Fruit fly (Drosophila melanogaster) whole organism, prepupa: ENCODE results near the gene nub.

Experiments
- CG10669 ChIP-seq: fragments of 200-800 bp; sonication (Bioruptor generic); optimal IDR thresholded peaks from 3 replicates; lab custom pipeline; 2018; ENCODE audit warnings: missing biosample characterization, mild to moderate bottlenecking, missing genetic modification characterization, moderate library complexity
- CG11762 ChIP-seq: fragments of 200-800 bp; sonication (Bioruptor generic); optimal IDR thresholded peaks from 3 replicates; lab custom pipeline; 2016; ENCODE audit warnings: missing biosample characterization, missing genetic modification characterization; ENCODE audit not compliant: insufficient read depth
- CG15336 ChIP-seq: fragments of 200-800 bp; sonication (Bioruptor generic); IDR thresholded peaks from 2 replicates; pipeline ENCODE4 v1.3.6; 2022; ENCODE audit warnings: missing biosample characterization, missing genetic modification characterization
- CG1621 ChIP-seq: fragments of 200-800 bp; sonication (Bioruptor generic); optimal IDR thresholded peaks from 3 replicates; lab custom pipeline; 2018; ENCODE audit warnings: missing biosample characterization, mild to moderate bottlenecking, missing genetic modification characterization
- CG16779 ChIP-seq: fragments of 200-800 bp; sonication (Bioruptor generic); optimal IDR thresholded peaks from 3 replicates; lab custom pipeline; 2017; ENCODE audit warnings: missing biosample characterization, mild to moderate bottlenecking, missing genetic modification characterization
- CG3032 ChIP-seq: fragments of 200-800 bp; optimal IDR thresholded peaks from 2 replicates; lab custom pipeline; 2019; ENCODE audit warnings: missing biosample characterization, mild to moderate bottlenecking, missing genetic modification characterization, moderate library complexity
- CG31627 ChIP-seq: fragments of 200-800 bp; sonication (Bioruptor generic); optimal IDR thresholded peaks from 3 replicates; lab custom pipeline; 2016; ENCODE audit warnings: missing biosample characterization, missing genetic modification characterization
- CG34406 ChIP-seq: fragments of 200-800 bp; sonication (Bioruptor generic); optimal IDR thresholded peaks from 3 replicates; lab custom pipeline; 2016; ENCODE audit warnings: missing biosample characterization, missing genetic modification characterization
- CG6163 ChIP-seq: fragments of 200-800 bp; sonication (Bioruptor generic); IDR thresholded peaks from 3 replicates; pipeline ENCODE4 v1.3.6; 2022; ENCODE audit warnings: missing biosample characterization, missing genetic modification characterization
- CG6276 ChIP-seq: fragments of 200-800 bp; sonication (Bioruptor generic); optimal IDR thresholded peaks from 2 replicates; lab custom pipeline; 2017; ENCODE audit warnings: missing biosample characterization, mild to moderate bottlenecking, missing genetic modification characterization
- CG6854 ChIP-seq: fragments of 200-800 bp; sonication (Bioruptor generic); optimal IDR thresholded peaks from 2 replicates; lab custom pipeline; 2017; ENCODE audit warnings: missing biosample characterization, mild to moderate bottlenecking, missing genetic modification characterization
- CG7368 ChIP-seq: fragments of 200-800 bp; sonication (Bioruptor generic); optimal IDR thresholded peaks from 3 replicates; lab custom pipeline; 2016; ENCODE audit warnings: missing biosample characterization, missing genetic modification characterization
- CG8319 ChIP-seq: fragments of 200-800 bp; sonication (Bioruptor generic); optimal IDR thresholded peaks from 3 replicates; lab custom pipeline; 2016; ENCODE audit warnings: missing biosample characterization, missing genetic modification characterization
- CG9139 ChIP-seq: fragments of 200-800 bp; sonication (Bioruptor generic); optimal IDR thresholded peaks from 3 replicates; lab custom pipeline; 2017; ENCODE audit warnings: missing biosample characterization, mild to moderate bottlenecking, missing genetic modification characterization
- Eip78C ChIP-seq: fragments of 200-800 bp; sonication (Bioruptor generic); peaks from one replicate; lab custom pipeline; 2016; ENCODE audit warnings: missing biosample characterization, missing genetic modification characterization
- Ets21C ChIP-seq: fragments of 200-800 bp; sonication (Bioruptor generic); optimal IDR thresholded peaks from 3 replicates; lab custom pipeline; 2016; ENCODE audit warnings: missing biosample characterization, missing genetic modification characterization
- Ets96B ChIP-seq: fragments of 200-800 bp; optimal IDR thresholded peaks from 2 replicates; lab custom pipeline; 2019; ENCODE audit warnings: missing biosample characterization, mild to moderate bottlenecking, missing genetic modification characterization, moderate library complexity
- Hr38 ChIP-seq: sonication (Bioruptor generic); optimal IDR thresholded peaks from 2 replicates; lab custom pipeline; 2016; ENCODE audit warnings: missing biosample characterization, missing genetic modification characterization
- Hr39 ChIP-seq: fragments of 200-800 bp; sonication (Bioruptor generic); optimal IDR thresholded peaks from 2 replicates; lab custom pipeline; 2016; ENCODE audit warnings: missing biosample characterization, missing genetic modification characterization
- Lpt ChIP-seq: fragments of 200-800 bp; sonication (Bioruptor generic); optimal IDR thresholded peaks from 3 replicates; lab custom pipeline; 2016; ENCODE audit warnings: missing biosample characterization, missing genetic modification characterization
- Met ChIP-seq: fragments of 200-800 bp; sonication (Bioruptor generic); optimal IDR thresholded peaks from 3 replicates; lab custom pipeline; 2016; ENCODE audit warnings: missing biosample characterization, missing genetic modification characterization
- Smox ChIP-seq: fragments of 200-800 bp; sonication (Bioruptor generic); optimal IDR thresholded peaks from 3 replicates; lab custom pipeline; 2016; ENCODE audit warnings: missing biosample characterization, missing genetic modification characterization
- Sox102F ChIP-seq: fragments of 200-800 bp; sonication (Bioruptor generic); optimal IDR thresholded peaks from 2 replicates; lab custom pipeline; 2016; ENCODE audit warnings: missing biosample characterization, mild to moderate bottlenecking, missing genetic modification characterization
- Sox14 ChIP-seq: fragments of 200-800 bp; sonication (Bioruptor generic); optimal IDR thresholded peaks from 3 replicates; lab custom pipeline; 2016; ENCODE audit warnings: missing biosample characterization, missing genetic modification characterization
- Sox15 ChIP-seq: fragments of 200-800 bp; sonication (Bioruptor generic); optimal IDR thresholded peaks from 3 replicates; lab custom pipeline; 2016; ENCODE audit warnings: missing biosample characterization, missing genetic modification characterization
- achi ChIP-seq: fragments of 200-800 bp; sonication (Bioruptor generic); optimal IDR thresholded peaks from 3 replicates; lab custom pipeline; 2016; ENCODE audit warnings: missing biosample characterization, missing genetic modification characterization
- acj6 ChIP-seq: fragments of 200-800 bp; sonication (Bioruptor generic); optimal IDR thresholded peaks from 3 replicates; lab custom pipeline; 2016; ENCODE audit warnings: missing biosample characterization, missing genetic modification characterization
- dsx ChIP-seq: fragments of 200-800 bp; optimal IDR thresholded peaks from 3 replicates; lab custom pipeline; 2019; ENCODE audit warnings: missing biosample characterization, mild to moderate bottlenecking, missing genetic modification characterization, moderate library complexity; ENCODE audit not compliant: poor library complexity, severe bottlenecking
- esn ChIP-seq: fragments of 200-800 bp; sonication (Bioruptor generic); optimal IDR thresholded peaks from 2 replicates; lab custom pipeline; 2016; ENCODE audit warnings: missing biosample characterization, mild to moderate bottlenecking, missing genetic modification characterization, moderate library complexity
- fd59A ChIP-seq: fragments of 200-800 bp; sonication (Bioruptor generic); optimal IDR thresholded peaks from 2 replicates; lab custom pipeline; 2017; ENCODE audit warnings: missing biosample characterization, mild to moderate bottlenecking, missing genetic modification characterization, missing genetic modification reagents
- fd85E ChIP-seq: fragments of 200-800 bp; sonication (Bioruptor generic); optimal IDR thresholded peaks from 3 replicates; lab custom pipeline; 2016; ENCODE audit warnings: missing biosample characterization, missing genetic modification characterization
- fkh ChIP-seq: fragments of 200-800 bp; sonication (Bioruptor generic); optimal IDR thresholded peaks from 3 replicates; lab custom pipeline; 2017; ENCODE audit warnings: missing biosample characterization, mild to moderate bottlenecking, missing genetic modification characterization, moderate library complexity
- net ChIP-seq: fragments of 200-800 bp; sonication (Bioruptor generic); optimal IDR thresholded peaks from 3 replicates; lab custom pipeline; 2016; ENCODE audit warnings: missing biosample characterization, missing genetic modification characterization
- pdm3 ChIP-seq: fragments of 200-800 bp; sonication (Bioruptor generic); optimal IDR thresholded peaks from 3 replicates; lab custom pipeline; 2016; ENCODE audit warnings: missing biosample characterization, missing genetic modification characterization
- salr ChIP-seq, 2 experiments: fragments of 200-800 bp; sonication (Bioruptor generic); optimal IDR thresholded peaks; 3 replicates each; lab custom pipeline; 2016 to 2018; ENCODE audit warnings: missing biosample characterization in 2 of 2, missing genetic modification characterization in 2 of 2, mild to moderate bottlenecking in 1 of 2
- svp ChIP-seq: fragments of 200-800 bp; sonication (Bioruptor generic); peaks from one replicate; lab custom pipeline; 2016; ENCODE audit warnings: missing biosample characterization, missing genetic modification characterization
- topi ChIP-seq: fragments of 200-800 bp; sonication (Bioruptor generic); optimal IDR thresholded peaks from 3 replicates; lab custom pipeline; 2016; ENCODE audit warnings: missing biosample characterization, missing genetic modification characterization
- vri ChIP-seq: fragments of 200-800 bp; sonication (Bioruptor generic); optimal IDR thresholded peaks from 3 replicates; lab custom pipeline; 2016; ENCODE audit warnings: missing biosample characterization, mild to moderate bottlenecking, missing genetic modification characterization

Gene nub

dm6 chr2L:12615940-12616450 lies 28.6 kb downstream of the nub start:
- no peak for TF ChIP-seq CG15336
- no peak for TF ChIP-seq fd85E (GFP tag; lab: Kevin White, UChicago)
- no peak for TF ChIP-seq CG1621
- TF ChIP-seq CG6163 (GFP tag; lab: Robert Waterston, UW), result no peak
- TF ChIP-seq Sox14 (GFP tag; lab: Kevin White, UChicago), result no peak

dm6 chr2L:12616748-12617147 lies 29.3 kb downstream of the nub start:
- TF ChIP-seq pdm3 (GFP tag; lab: Kevin White, UChicago), result no peak
- no peak for TF ChIP-seq Smox (GFP tag; lab: Kevin White, UChicago)
- no peak for TF ChIP-seq net (GFP tag; lab: Kevin White, UChicago)
- TF ChIP-seq CG9139 (GFP tag; lab: Kevin White, UChicago), result no peak
- TF ChIP-seq svp, result no peak
- no peak for TF ChIP-seq CG11762 (GFP tag; lab: Kevin White, UChicago)
- no peak for TF ChIP-seq Hr39 (GFP tag; lab: Kevin White, UChicago)
- no peak for TF ChIP-seq CG34406
- TF ChIP-seq fd59A, result no peak
- TF ChIP-seq, all 60 proteins: peak for 0

- TF ChIP-seq CG31627 (GFP tag; lab: Kevin White, UChicago) (no peak), CG9139 (GFP tag; lab: Kevin White, UChicago) (no peak), achi (GFP tag; lab: Kevin White, UChicago) (no peak), pdm3 (GFP tag; lab: Kevin White, UChicago) (no peak), Ets96B (tag; lab: Kevin White, UChicago) (no peak), CG6854 (GFP tag; lab: Kevin White, UChicago) (peak; percentile 15), esn (GFP tag; lab: Kevin White, UChicago) (peak; percentile 18), Met (GFP tag; lab: Kevin White, UChicago) (peak; percentile 11), fkh (GFP tag; lab: Kevin White, UChicago) (peak; percentile 23), CG7368 (GFP tag; lab: Kevin White, UChicago) (no peak), CG6276 (GFP tag; lab: Kevin White, UChicago) (peak; percentile 74), Lpt (GFP tag; lab: Kevin White, UChicago) (no peak), CG6163 (GFP tag; lab: Robert Waterston, UW) (0 out of 3 replicates have a peak, but pooled peaks have one; percentile 16), dsx (GFP tag; lab: Kevin White, UChicago) (peak; percentile 33), Eip78C (GFP tag; lab: Kevin White, UChicago) (peak; percentile 66), topi (GFP tag; lab: Kevin White, UChicago) (no peak), Hr38 (GFP tag; lab: Kevin White, UChicago) (no peak), CG16779 (tag; lab: Kevin White, UChicago) (no peak), acj6 (GFP tag; lab: Kevin White, UChicago) (no peak), vri (GFP tag; lab: Kevin White, UChicago) (peak; percentile 14)
These were observed 30.7 kb downstream of the nub start for dm6 chr2L:12618016-12618675.

- TF ChIP-seq Sox102F (GFP tag; lab: Kevin White, UChicago) (no peak), vri (GFP tag; lab: Kevin White, UChicago) (no peak), CG15336 (no peak), CG1621 (no peak), salr (GFP tag; optimal IDR thresholded peaks at IDR 0.05; lab: Kevin White, UChicago) (no peak), esn (GFP tag; lab: Kevin White, UChicago) (no peak), dsx (GFP tag; lab: Kevin White, UChicago) (no peak), achi (GFP tag; lab: Kevin White, UChicago) (no peak), CG10669 (GFP tag; lab: Kevin White, UChicago) (no peak), CG3032 (no peak), Sox14 (GFP tag; lab: Kevin White, UChicago) (no peak), Lpt (GFP tag; lab: Kevin White, UChicago) (no peak), CG31627 (GFP tag; lab: Kevin White, UChicago) (no peak), Ets21C (GFP tag; lab: Kevin White, UChicago) (no peak), acj6 (GFP tag; lab: Kevin White, UChicago) (no peak), CG7368 (GFP tag; lab: Kevin White, UChicago) (no peak), CG8319 (no peak), Sox15 (GFP tag; lab: Kevin White, UChicago) (no peak)
These were observed 35.7 kb downstream of the nub start for dm6 chr2L:12623099-12623498.
